Worm (Caenorhabditis elegans) whole organism, young adult: ENCODE data around the gene srh-87.

Experiments
- F39B2.1 ChIP-seq: fragments of 200-800 bp; sonication (Bioruptor generic); IDR thresholded peaks from 2 replicates; pipeline ENCODE4 v1.3.6; 2022; ENCODE audit warnings: missing genetic modification reagents, missing genetic modification characterization, missing compliant biosample characterization
- Y67H2A.10 ChIP-seq: fragments of 200-800 bp; sonication (Bioruptor generic); conservative IDR thresholded peaks from 2 replicates; pipeline ENCODE4 v1.3.6; 2022; ENCODE audit warnings: missing genetic modification reagents, missing genetic modification characterization, missing compliant biosample characterization
- let-607 ChIP-seq, 2 experiments: fragments of 200-800 bp in 1 of 2; sonication (Bioruptor generic) in 1 of 2; sonication (generic microtip) in 1 of 2; optimal IDR thresholded peaks; 2 replicates each; lab custom pipeline; 2016 to 2018; ENCODE audit warnings: mild to moderate bottlenecking in 2 of 2, missing compliant biosample characterization in 2 of 2, missing genetic modification characterization in 2 of 2, moderate library complexity in 2 of 2, missing genotype in 1 of 2
- mel-28 ChIP-seq: sonication (generic microtip); optimal IDR thresholded peaks from 2 replicates; lab custom pipeline; 2016; ENCODE audit warnings: borderline replicate concordance, mild to moderate bottlenecking, missing genetic modification characterization, missing compliant biosample characterization
- rec-8 ChIP-seq, 2 experiments: sonication (generic microtip); optimal IDR thresholded peaks; 2 replicates each; lab custom pipeline; 2016; ENCODE audit warnings: mild to moderate bottlenecking in 2 of 2, missing genetic modification characterization in 2 of 2, missing genetic modification reagents in 2 of 2, missing genotype in 2 of 2, missing biosample characterization in 1 of 2, missing compliant biosample characterization in 1 of 2, moderate library complexity in 1 of 2
- snpc-3.4 ChIP-seq: sonication (generic microtip); optimal IDR thresholded peaks from 2 replicates; lab custom pipeline; 2017; ENCODE audit warnings: missing genetic modification characterization, mild to moderate bottlenecking, missing compliant biosample characterization, antibody characterized with exemption, moderate library complexity, missing genotype, missing genetic modification reagents
- unc-130 ChIP-seq: sonication (generic microtip); optimal IDR thresholded peaks from 2 replicates; lab custom pipeline; 2016; ENCODE audit warnings: missing genetic modification reagents, missing genetic modification characterization, missing compliant biosample characterization
- unc-62 ChIP-seq: fragments of 150-350 bp; optimal IDR thresholded peaks from 2 replicates; lab custom pipeline; 2014; ENCODE audit warnings: missing biosample characterization, missing genetic modification reagents, missing genetic modification characterization

DNA sequence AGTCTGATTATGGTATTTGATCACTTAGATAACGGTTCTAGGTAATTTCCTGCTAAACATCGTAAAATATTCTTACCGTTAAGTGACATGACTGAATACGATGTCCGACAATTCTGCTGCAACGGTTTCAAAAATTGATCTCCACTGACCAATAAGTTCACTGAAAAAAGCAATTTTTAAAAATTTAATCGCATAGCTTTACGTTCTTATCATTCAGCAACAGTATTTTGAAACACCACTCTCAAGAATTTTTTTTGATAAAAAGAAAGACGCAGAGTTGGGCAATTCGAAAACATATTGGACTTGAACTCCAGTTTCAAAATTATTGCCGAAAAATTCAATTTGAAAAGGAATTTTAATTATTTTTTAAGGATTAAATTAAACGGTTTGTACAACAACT is 17.9 kb downstream of the srh-87 start, which contains the start of gene C31B8.12:
- TF ChIP-seq unc-130 (GFP tag; lab: Kevin White, UChicago) (no peak), snpc-3.4 (tag; lab: Kevin White, UChicago) (no peak), mel-28 (tag; lab: Kevin White, UChicago) (no peak), rec-8 (tag; optimal IDR thresholded peaks at IDR 0.05; lab: Kevin White, UChicago) (no peak), Y67H2A.10 (GFP tag; lab: Robert Waterston, UW) (no peak), unc-62 (GFP tag; lab: Kevin White, UChicago) (no peak), let-607 (tag; optimal IDR thresholded peaks at IDR 0.05; lab: Kevin White, UChicago) (no peak), F39B2.1 (GFP tag; lab: Robert Waterston, UW) (no peak)
